Worm (Caenorhabditis elegans) whole organism, young adult: ENCODE data around the gene swp-1.

Experiments
- lir-1 ChIP-seq: fragments of 200-800 bp; sonication (Bioruptor generic); conservative IDR thresholded peaks from 2 replicates; pipeline ENCODE4 v1.3.6; 2022; ENCODE audit warnings: missing genetic modification reagents, missing genetic modification characterization, missing compliant biosample characterization
- madf-6 ChIP-seq: fragments of 200-800 bp; sonication (Bioruptor generic); IDR thresholded peaks from 2 replicates; pipeline ENCODE4 v1.3.6; 2022; ENCODE audit warnings: missing genetic modification reagents, missing genetic modification characterization, missing compliant biosample characterization

ce11 chrIII:5740666-5741065, 35.3 kb upstream of the swp-1 start, which contains the start of gene B0244.16:
- TF ChIP-seq madf-6 (GFP tag; lab: Robert Waterston, UW) (no peak), lir-1 (GFP tag; lab: Robert Waterston, UW) (no peak)
